Fruit fly (Drosophila melanogaster): ENCODE results near the gene CG15534.

CG15534 gene

dm6 chr3R:30431258-30432114 is at the start of gene CG15534:
Gene CG15534, plus strand, starts transcription at chr3R:30432064.
- no peak for TF ChIP-seq ttk (optimal IDR thresholded peaks at IDR 0.05)
- no peak for TF ChIP-seq insv (optimal IDR thresholded peaks at IDR 0.05)
- no peak for TF ChIP-seq Myc (optimal IDR thresholded peaks at IDR 0.05)
- no peak for TF ChIP-seq h (optimal IDR thresholded peaks at IDR 0.05)
- TF ChIP-seq Sin3A (optimal IDR thresholded peaks at IDR 0.05), result no peak
- no peak for TF ChIP-seq psq (optimal IDR thresholded peaks at IDR 0.05)

- no peak for TF ChIP-seq Myc (optimal IDR thresholded peaks at IDR 0.05)
- no peak for TF ChIP-seq h (optimal IDR thresholded peaks at IDR 0.05)
- TF ChIP-seq ttk (optimal IDR thresholded peaks at IDR 0.05), result no peak
- TF ChIP-seq insv (optimal IDR thresholded peaks at IDR 0.05), result no peak
- no peak for TF ChIP-seq Sin3A (optimal IDR thresholded peaks at IDR 0.05)
- no peak for TF ChIP-seq psq (optimal IDR thresholded peaks at IDR 0.05)
These were observed 48.7 kb upstream of the CG15534 start for dm6 chr3R:30383181-30383580.

- TF ChIP-seq psq (optimal IDR thresholded peaks at IDR 0.05) (no peak), h (optimal IDR thresholded peaks at IDR 0.05) (no peak), Sin3A (optimal IDR thresholded peaks at IDR 0.05) (no peak), insv (optimal IDR thresholded peaks at IDR 0.05) (no peak), ttk (optimal IDR thresholded peaks at IDR 0.05) (no peak), Myc (optimal IDR thresholded peaks at IDR 0.05) (no peak)
These were observed 46.3 kb upstream of the CG15534 start for dm6 chr3R:30385531-30385930.

- TF ChIP-seq h (optimal IDR thresholded peaks at IDR 0.05) (no peak), ttk (optimal IDR thresholded peaks at IDR 0.05) (no peak), Sin3A (optimal IDR thresholded peaks at IDR 0.05) (no peak), psq (optimal IDR thresholded peaks at IDR 0.05) (no peak), Myc (optimal IDR thresholded peaks at IDR 0.05) (no peak), insv (optimal IDR thresholded peaks at IDR 0.05) (no peak)
These were observed 45.0 kb upstream of the CG15534 start for dm6 chr3R:30386759-30387437.

- no peak for TF ChIP-seq ttk (optimal IDR thresholded peaks at IDR 0.05)
- no peak for TF ChIP-seq Myc (optimal IDR thresholded peaks at IDR 0.05)
- TF ChIP-seq h (optimal IDR thresholded peaks at IDR 0.05), result no peak
- no peak for TF ChIP-seq Sin3A (optimal IDR thresholded peaks at IDR 0.05)
- TF ChIP-seq psq (optimal IDR thresholded peaks at IDR 0.05), result no peak
- TF ChIP-seq insv (optimal IDR thresholded peaks at IDR 0.05), result no peak
These were observed 44.2 kb upstream of the CG15534 start, which contains the start of the genes Fer2LCH and Fer1HCH for dm6 chr3R:30387515-30388178. Gene Fer2LCH, plus strand, starts transcription at chr3R:30387804. Gene Fer1HCH, minus strand, starts transcription at chr3R:30388178.

- no peak for TF ChIP-seq psq (optimal IDR thresholded peaks at IDR 0.05)
- no peak for TF ChIP-seq insv (optimal IDR thresholded peaks at IDR 0.05)
- no peak for TF ChIP-seq h (optimal IDR thresholded peaks at IDR 0.05)
- TF ChIP-seq Myc (optimal IDR thresholded peaks at IDR 0.05), result no peak
These were observed 43.5 kb upstream of the CG15534 start for dm6 chr3R:30388215-30388871.

- TF ChIP-seq insv (optimal IDR thresholded peaks at IDR 0.05) (no peak), ttk (optimal IDR thresholded peaks at IDR 0.05) (no peak), Myc (optimal IDR thresholded peaks at IDR 0.05) (no peak), h (optimal IDR thresholded peaks at IDR 0.05) (no peak), psq (optimal IDR thresholded peaks at IDR 0.05) (no peak), Sin3A (optimal IDR thresholded peaks at IDR 0.05) (no peak)
These were observed 42.8 kb upstream of the CG15534 start for dm6 chr3R:30389096-30389495.

dm6 chr3R:30390304-30390703 is 41.6 kb upstream of the CG15534 start:
- TF ChIP-seq insv (optimal IDR thresholded peaks at IDR 0.05) (no peak), psq (optimal IDR thresholded peaks at IDR 0.05) (no peak), Myc (optimal IDR thresholded peaks at IDR 0.05) (no peak), Sin3A (optimal IDR thresholded peaks at IDR 0.05) (no peak), h (optimal IDR thresholded peaks at IDR 0.05) (no peak), ttk (optimal IDR thresholded peaks at IDR 0.05) (no peak)

dm6 chr3R:30391098-30391497 is 40.8 kb upstream of the CG15534 start:
- no peak for TF ChIP-seq psq (optimal IDR thresholded peaks at IDR 0.05)
- no peak for TF ChIP-seq h (optimal IDR thresholded peaks at IDR 0.05)
- no peak for TF ChIP-seq Sin3A (optimal IDR thresholded peaks at IDR 0.05)
- TF ChIP-seq Myc (optimal IDR thresholded peaks at IDR 0.05), result no peak
- TF ChIP-seq ttk (optimal IDR thresholded peaks at IDR 0.05), result no peak
- no peak for TF ChIP-seq insv (optimal IDR thresholded peaks at IDR 0.05)

- TF ChIP-seq psq (optimal IDR thresholded peaks at IDR 0.05) (no peak), Sin3A (optimal IDR thresholded peaks at IDR 0.05) (no peak), h (optimal IDR thresholded peaks at IDR 0.05) (no peak), insv (optimal IDR thresholded peaks at IDR 0.05) (no peak), ttk (optimal IDR thresholded peaks at IDR 0.05) (no peak), Myc (optimal IDR thresholded peaks at IDR 0.05) (no peak)
These were observed 39.9 kb upstream of the CG15534 start for dm6 chr3R:30391950-30392349.

- TF ChIP-seq psq (optimal IDR thresholded peaks at IDR 0.05), result no peak
- no peak for TF ChIP-seq ttk (optimal IDR thresholded peaks at IDR 0.05)
- no peak for TF ChIP-seq h (optimal IDR thresholded peaks at IDR 0.05)
- TF ChIP-seq Myc (optimal IDR thresholded peaks at IDR 0.05), result no peak
- TF ChIP-seq insv (optimal IDR thresholded peaks at IDR 0.05), result no peak
- no peak for TF ChIP-seq Sin3A (optimal IDR thresholded peaks at IDR 0.05)
These were observed 38.0 kb upstream of the CG15534 start for dm6 chr3R:30393909-30394308.

All from Kc167 (cell line).